Worm (Caenorhabditis elegans): ENCODE measurements around the gene Y41D4A.3.

The Y41D4A.3 gene

DNA sequence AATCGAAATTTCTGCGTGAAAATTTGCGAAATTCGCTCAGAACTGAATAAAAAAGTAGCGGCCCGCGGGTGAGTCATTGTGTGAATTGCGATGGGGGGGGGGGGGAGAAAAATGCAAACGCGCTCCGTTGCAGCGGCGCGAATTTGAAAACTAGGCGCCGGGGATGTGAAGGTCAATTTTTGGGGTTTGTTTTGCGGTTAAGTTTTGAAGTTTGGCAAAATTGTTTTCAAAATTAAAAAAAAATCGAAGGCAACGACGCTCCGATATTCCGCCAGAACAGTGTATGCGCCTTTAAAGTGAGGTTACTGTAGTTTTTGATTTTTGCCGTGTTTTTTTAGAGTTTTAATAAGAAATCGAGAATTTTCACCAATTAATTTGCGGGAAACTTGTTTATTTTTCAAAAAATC lies 15.3 kb upstream of the Y41D4A.3 start:
- TF ChIP-seq nhr-48 (tag; optimal IDR thresholded peaks at IDR 0.05) (no peak), nhr-102 (tag; optimal IDR thresholded peaks at IDR 0.05) (no peak), zip-2 (tag; optimal IDR thresholded peaks at IDR 0.05) (no peak), lin-1 (GFP tag; IDR thresholded peaks at IDR 0.05) (no peak), nhr-42 (GFP tag; IDR thresholded peaks at IDR 0.05) (no peak), ceh-28 (tag; optimal IDR thresholded peaks at IDR 0.05) (no peak), madf-5 (GFP tag; IDR thresholded peaks at IDR 0.05) (no peak), nhr-10 (tag; optimal IDR thresholded peaks at IDR 0.05) (no peak), T26A8.4 (GFP tag; IDR thresholded peaks at IDR 0.05) (no peak), ceh-62 (tag; optimal IDR thresholded peaks at IDR 0.05) (no peak), lin-13 (GFP tag; optimal IDR thresholded peaks at IDR 0.05) (no peak), php-3 (GFP tag; IDR thresholded peaks at IDR 0.05) (no peak), hif-1 (tag; optimal IDR thresholded peaks at IDR 0.05) (peak in 1 of 2 experiments; percentile 47), Y105C5A.15 (GFP tag; IDR thresholded peaks at IDR 0.05) (no peak), cey-2 (tag; optimal IDR thresholded peaks at IDR 0.05; ENCODE audit: borderline replicate concordance, insufficient read depth) (no peak), rbr-2 (tag; optimal IDR thresholded peaks at IDR 0.05) (peak; percentile 30), set-16 (GFP tag; IDR thresholded peaks at IDR 0.05) (no peak), zag-1 (tag; optimal IDR thresholded peaks at IDR 0.05) (no peak), nhr-111 (GFP tag; optimal IDR thresholded peaks at IDR 0.05) (no peak), lsy-2 (tag; optimal IDR thresholded peaks at IDR 0.05) (peak in 1 of 2 experiments; percentile 36), R02D3.7 (tag; optimal IDR thresholded peaks at IDR 0.05) (no peak), nhr-76 (tag; optimal IDR thresholded peaks at IDR 0.05) (no peak), spr-3 (GFP tag; optimal IDR thresholded peaks at IDR 0.05) (no peak), nhr-28 (tag; optimal IDR thresholded peaks at IDR 0.05) (no peak), mdt-29 (GFP tag; IDR thresholded peaks at IDR 0.05) (0 out of 2 replicates have a peak, but pooled peaks have one; percentile 39), fkh-10 (GFP tag; optimal IDR thresholded peaks at IDR 0.05) (no peak), T20F7.1 (GFP tag; optimal IDR thresholded peaks at IDR 0.05) (peak; percentile 9), lin-15B (tag; optimal IDR thresholded peaks at IDR 0.05) (peak; percentile 10), arid-1 (GFP tag; conservative IDR thresholded peaks at IDR 0.05) (no peak), zfp-2 (tag; optimal IDR thresholded peaks at IDR 0.05) (no peak), unc-62 (GFP tag; optimal IDR thresholded peaks at IDR 0.05 in 1 of 2) (peak in 1 of 2 experiments; percentile 92), unc-62 (tag; optimal IDR thresholded peaks at IDR 0.05) (no peak), nhr-77 (tag; optimal IDR thresholded peaks at IDR 0.05) (no peak), dmd-6 (GFP tag; IDR thresholded peaks at IDR 0.05) (no peak), ceh-82 (tag; optimal IDR thresholded peaks at IDR 0.05) (no peak), vab-7 (GFP tag; IDR thresholded peaks at IDR 0.05) (no peak; the same call in 1 of the 2 replicates), hlh-11 (tag; optimal IDR thresholded peaks at IDR 0.05) (peak; percentile 32), nhr-41 (GFP tag; IDR thresholded peaks at IDR 0.05) (no peak), daf-8 (GFP tag; IDR thresholded peaks at IDR 0.05) (no peak), zip-11 (GFP tag; IDR thresholded peaks at IDR 0.05) (no peak), Y75B8A.6 (GFP tag; IDR thresholded peaks at IDR 0.05) (no peak), nhr-6 (tag; optimal IDR thresholded peaks at IDR 0.05) (peak; percentile 14), dmd-9 (GFP tag; IDR thresholded peaks at IDR 0.05) (no peak), mxl-2 (GFP tag; conservative IDR thresholded peaks at IDR 0.05) (no peak), mxl-3 (GFP tag; optimal IDR thresholded peaks at IDR 0.05) (no peak), ama-1 (optimal IDR thresholded peaks at IDR 0.05) (peak; percentile 38), sdz-12 (GFP tag; optimal IDR thresholded peaks at IDR 0.05) (peak; percentile 31), tag-97 (GFP tag; IDR thresholded peaks at IDR 0.05) (no peak), ctbp-1 (GFP tag; IDR thresholded peaks at IDR 0.05) (0 out of 2 replicates have a peak, but pooled peaks have one; percentile 27), skn-1 (tag; optimal IDR thresholded peaks at IDR 0.05) (no peak), hlh-30 (tag; optimal IDR thresholded peaks at IDR 0.05; ENCODE audit: insufficient read depth) (no peak), snpc-4 (tag; optimal IDR thresholded peaks at IDR 0.05) (no peak), daf-12 (tag; optimal IDR thresholded peaks at IDR 0.05) (no peak)

Data from whole organism, L4 larva.